Fruit fly (Drosophila melanogaster) whole organism, pupa: ENCODE measurements around the gene RecQ5.

Experiments
- CG10348 ChIP-seq: fragments of 200-800 bp; sonication (Bioruptor generic); IDR thresholded peaks from 2 replicates; pipeline ENCODE4 v1.3.6; 2022; ENCODE audit warnings: missing biosample characterization, missing genetic modification characterization
- CG12605 ChIP-seq: fragments of 200-800 bp; sonication (Bioruptor generic); IDR thresholded peaks from 2 replicates; pipeline ENCODE4 v1.3.6; 2022; ENCODE audit warnings: missing biosample characterization, missing genetic modification characterization
- CG13204 ChIP-seq: fragments of 200-800 bp; sonication (Bioruptor generic); optimal IDR thresholded peaks from 2 replicates; lab custom pipeline; 2018; ENCODE audit warnings: missing biosample characterization, mild to moderate bottlenecking, missing genetic modification characterization, moderate library complexity
- CG14655 ChIP-seq: fragments of 200-800 bp; sonication (Bioruptor generic); optimal IDR thresholded peaks from 3 replicates; lab custom pipeline; 2017; ENCODE audit warnings: mild to moderate bottlenecking, missing biosample characterization, missing genetic modification reagents, missing genetic modification characterization
- CG15710 ChIP-seq: fragments of 200-800 bp; sonication (Bioruptor generic); optimal IDR thresholded peaks from 2 replicates; lab custom pipeline; 2018; ENCODE audit warnings: missing biosample characterization, mild to moderate bottlenecking, missing genetic modification characterization, moderate library complexity
- CG17806 ChIP-seq: fragments of 200-800 bp; sonication (Bioruptor generic); optimal IDR thresholded peaks from 2 replicates; lab custom pipeline; 2018; ENCODE audit warnings: missing biosample characterization, mild to moderate bottlenecking, missing genetic modification characterization, moderate library complexity
- CG32121 ChIP-seq: fragments of 200-800 bp; sonication (Bioruptor generic); IDR thresholded peaks from 2 replicates; pipeline ENCODE4 v1.3.6; 2022; ENCODE audit warnings: missing biosample characterization, missing genetic modification characterization
- CG34367 ChIP-seq: fragments of 200-800 bp; sonication (Bioruptor generic); optimal IDR thresholded peaks from 2 replicates; lab custom pipeline; 2018; ENCODE audit warnings: missing biosample characterization, mild to moderate bottlenecking, missing genetic modification characterization
- CG4496 ChIP-seq: fragments of 200-800 bp; sonication (Bioruptor generic); IDR thresholded peaks from 3 replicates; pipeline ENCODE4 v1.3.6; 2022; ENCODE audit warnings: missing biosample characterization, missing genetic modification characterization
- CG8159 ChIP-seq: fragments of 200-800 bp; sonication (Bioruptor generic); optimal IDR thresholded peaks from 3 replicates; lab custom pipeline; 2018; ENCODE audit warnings: missing biosample characterization, mild to moderate bottlenecking, missing genetic modification characterization, moderate library complexity
- CG8301 ChIP-seq: fragments of 200-800 bp; sonication (Bioruptor generic); optimal IDR thresholded peaks from 2 replicates; lab custom pipeline; 2018; ENCODE audit warnings: missing biosample characterization, mild to moderate bottlenecking, missing genetic modification characterization
- CG9948 ChIP-seq: fragments of 200-800 bp; sonication (Bioruptor generic); optimal IDR thresholded peaks from 2 replicates; lab custom pipeline; 2018; ENCODE audit warnings: missing biosample characterization, mild to moderate bottlenecking, missing genetic modification characterization, moderate library complexity
- D1 ChIP-seq: fragments of 200-800 bp; sonication (Bioruptor generic); optimal IDR thresholded peaks from 2 replicates; lab custom pipeline; 2018; ENCODE audit warnings: missing biosample characterization, mild to moderate bottlenecking, missing genetic modification characterization, moderate library complexity
- EcR ChIP-seq: fragments of 200-800 bp; sonication (Bioruptor generic); optimal IDR thresholded peaks from 3 replicates; lab custom pipeline; 2019; ENCODE audit warnings: missing biosample characterization, missing genetic modification characterization, mild to moderate bottlenecking, moderate library complexity, missing genetic modification reagents
- Ets98B ChIP-seq: fragments of 200-800 bp; sonication (Bioruptor generic); IDR thresholded peaks from 2 replicates; pipeline ENCODE4 v1.3.6; 2022; ENCODE audit warnings: missing biosample characterization, missing genetic modification characterization
- Pif1A ChIP-seq: fragments of 200-800 bp; sonication (Bioruptor generic); optimal IDR thresholded peaks from 3 replicates; lab custom pipeline; 2016; ENCODE audit warnings: missing biosample characterization, missing genetic modification characterization
- Pif1B ChIP-seq: fragments of 200-800 bp; sonication (Bioruptor generic); optimal IDR thresholded peaks from 3 replicates; lab custom pipeline; 2016; ENCODE audit warnings: missing biosample characterization, missing genetic modification characterization
- Snoo ChIP-seq: fragments of 200-800 bp; sonication (Bioruptor generic); optimal IDR thresholded peaks from 3 replicates; lab custom pipeline; 2017; ENCODE audit warnings: missing biosample characterization, mild to moderate bottlenecking, missing genetic modification characterization, inconsistent platforms
- fd96Ca ChIP-seq: fragments of 200-800 bp; sonication (Bioruptor generic); IDR thresholded peaks from 3 replicates; pipeline ENCODE4 v1.3.6; 2022; ENCODE audit warnings: missing biosample characterization, missing genetic modification characterization
- gl ChIP-seq: fragments of 200-800 bp; sonication (Bioruptor generic); optimal IDR thresholded peaks from 2 replicates; lab custom pipeline; 2018; ENCODE audit warnings: missing biosample characterization, mild to moderate bottlenecking, missing genetic modification characterization
- rn ChIP-seq: fragments of 200-800 bp; sonication (Bioruptor generic); IDR thresholded peaks from 2 replicates; pipeline ENCODE4 v1.3.6; 2022; ENCODE audit warnings: missing biosample characterization, missing genetic modification characterization

RecQ5 gene

DNA sequence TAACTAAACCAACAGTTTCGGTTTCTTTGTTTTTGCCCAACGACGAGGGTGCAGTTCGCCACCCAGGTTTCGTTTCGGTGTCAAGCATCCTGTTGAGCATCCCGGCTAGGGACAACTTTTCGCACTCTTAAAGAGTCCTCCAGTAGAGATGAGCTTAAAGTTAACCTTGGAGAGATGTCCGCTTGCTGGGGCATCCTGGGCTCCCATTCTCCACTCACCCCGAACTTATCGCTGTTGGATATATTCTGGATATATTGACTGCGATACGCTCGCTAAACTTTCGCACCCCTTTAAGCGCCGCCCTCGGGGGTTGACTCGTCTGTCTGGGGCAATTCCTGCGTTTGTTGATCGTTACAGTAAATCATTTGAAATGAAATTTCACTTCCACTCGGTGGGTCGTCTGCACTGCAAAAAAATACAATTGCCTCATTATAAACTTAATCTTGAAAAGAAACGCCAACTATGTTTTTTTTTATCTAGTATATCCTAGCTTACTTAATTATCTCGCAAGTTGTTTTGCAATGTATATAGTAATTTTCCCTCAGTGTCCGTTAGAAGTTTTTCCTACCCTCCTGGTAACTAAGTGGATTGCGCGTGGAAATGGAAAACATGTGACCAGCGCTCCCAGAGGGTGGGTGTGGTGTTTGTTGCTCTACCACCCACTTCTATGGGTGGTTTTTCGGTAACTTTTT is 29.8 kb upstream of the RecQ5 start:
- TF ChIP-seq CG32121 (0 out of 2 replicates have a peak, but pooled peaks have one; percentile 26), CG17806 (no peak), CG34367 (tag; lab: Kevin White, UChicago) (no peak), gl (no peak), EcR (GFP tag; lab: Kevin White, UChicago) (no peak), CG4496 (no peak), CG15710 (tag; lab: Kevin White, UChicago) (peak; percentile 8), CG13204 (GFP tag; lab: Kevin White, UChicago) (no peak), Pif1A (GFP tag; lab: Kevin White, UChicago) (peak; percentile 25), CG12605 (GFP tag; lab: Robert Waterston, UW) (0 out of 2 replicates have a peak, but pooled peaks have one; percentile 8), Snoo (tag; lab: Kevin White, UChicago) (peak; percentile 17), D1 (no peak), Ets98B (0 out of 2 replicates have a peak, but pooled peaks have one; percentile 23), fd96Ca (GFP tag; lab: Robert Waterston, UW) (0 out of 3 replicates have a peak, but pooled peaks have one; percentile 33), CG8159 (tag; lab: Kevin White, UChicago) (peak; percentile 39)

DNA sequence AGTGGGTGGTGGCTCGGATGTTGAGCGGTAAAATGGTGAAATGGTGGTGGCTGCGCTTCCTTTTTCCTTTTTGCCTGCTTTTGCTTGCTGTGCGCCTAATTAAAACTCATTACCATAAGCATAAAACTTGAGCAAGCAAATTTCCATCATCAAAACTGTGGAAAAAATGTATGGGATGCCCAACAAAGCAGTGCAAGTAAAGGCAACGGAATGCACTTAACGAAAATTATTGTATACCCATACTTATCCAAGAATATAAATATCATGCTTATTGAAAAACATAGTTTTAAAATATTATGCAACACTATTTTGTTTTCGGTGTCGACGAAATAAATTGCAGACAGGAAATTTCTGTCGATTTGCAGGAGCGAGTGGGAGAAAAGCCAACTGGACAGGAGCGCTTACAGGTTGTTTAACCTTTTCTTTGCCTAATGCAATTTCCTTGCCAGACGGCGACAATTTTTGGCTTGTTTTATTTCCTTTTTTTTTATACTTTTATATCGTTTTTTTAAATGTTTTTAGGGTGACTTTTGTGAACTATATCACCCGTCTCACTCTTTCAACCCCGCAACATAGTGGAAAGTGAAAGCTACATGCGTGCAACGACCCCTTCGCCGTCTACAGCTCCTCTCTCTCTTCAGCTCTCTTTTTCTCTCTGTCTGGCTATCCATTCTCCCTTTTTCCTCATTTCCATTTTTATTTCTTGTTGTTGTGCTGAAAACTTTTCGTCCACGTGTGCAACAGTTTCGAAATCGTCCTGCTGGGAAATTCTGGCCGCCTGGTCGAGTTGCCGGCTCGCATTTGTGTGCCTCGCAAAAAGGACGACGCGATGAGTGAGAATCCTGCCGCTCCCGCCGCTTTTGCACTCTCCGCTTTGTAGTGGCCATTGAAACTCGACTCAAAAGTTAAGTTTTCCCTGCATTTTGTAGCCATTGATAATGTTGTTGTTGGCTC is 28.4 kb upstream of the RecQ5 start:
- no peak for TF ChIP-seq D1
- TF ChIP-seq EcR (GFP tag; lab: Kevin White, UChicago): peak; percentile 68
- TF ChIP-seq CG14655 (GFP tag; lab: Kevin White, UChicago): peak; percentile 7
- no peak for TF ChIP-seq CG17806
- TF ChIP-seq, all 21 proteins: peak for 2

DNA sequence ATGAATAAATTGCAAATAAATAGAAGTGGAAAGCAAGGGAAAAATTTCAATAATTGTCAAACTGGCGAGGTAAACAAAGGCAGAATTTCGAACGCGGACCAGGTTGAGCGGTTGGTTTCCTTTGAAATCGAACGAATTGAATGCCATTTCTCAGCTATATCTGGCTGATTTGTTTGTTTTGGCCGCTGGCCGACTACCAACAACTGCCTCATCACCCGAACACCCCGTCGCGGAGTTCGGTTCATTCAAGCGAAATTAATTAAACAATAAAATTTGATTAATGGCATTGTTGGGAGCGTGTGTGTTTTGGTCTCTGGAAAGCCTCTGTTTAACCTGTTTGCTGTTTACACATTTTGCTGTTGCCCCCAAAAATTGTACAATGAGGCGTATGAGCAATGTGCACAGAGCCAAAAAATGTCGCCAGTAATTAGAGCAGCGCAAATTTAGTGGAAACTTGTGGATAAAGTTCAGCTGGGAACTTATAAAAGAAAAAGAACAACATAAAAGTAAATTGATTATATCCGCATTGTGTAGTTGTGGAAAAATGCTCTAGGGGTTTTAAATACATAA is 25.7 kb upstream of the RecQ5 start:
- TF ChIP-seq CG14655 (GFP tag; lab: Kevin White, UChicago) (no peak), CG8159 (tag; lab: Kevin White, UChicago) (no peak), CG4496 (no peak), Pif1B (no peak), CG17806 (no peak), CG32121 (no peak), Snoo (tag; lab: Kevin White, UChicago) (no peak), CG15710 (tag; lab: Kevin White, UChicago) (no peak), fd96Ca (GFP tag; lab: Robert Waterston, UW) (no peak), CG12605 (GFP tag; lab: Robert Waterston, UW) (no peak), CG13204 (GFP tag; lab: Kevin White, UChicago) (no peak), CG34367 (tag; lab: Kevin White, UChicago) (no peak), CG9948 (no peak), CG10348 (GFP tag; lab: Robert Waterston, UW) (no peak), Pif1A (GFP tag; lab: Kevin White, UChicago) (no peak), rn (GFP tag; lab: Robert Waterston, UW) (no peak), EcR (GFP tag; lab: Kevin White, UChicago) (no peak)

DNA sequence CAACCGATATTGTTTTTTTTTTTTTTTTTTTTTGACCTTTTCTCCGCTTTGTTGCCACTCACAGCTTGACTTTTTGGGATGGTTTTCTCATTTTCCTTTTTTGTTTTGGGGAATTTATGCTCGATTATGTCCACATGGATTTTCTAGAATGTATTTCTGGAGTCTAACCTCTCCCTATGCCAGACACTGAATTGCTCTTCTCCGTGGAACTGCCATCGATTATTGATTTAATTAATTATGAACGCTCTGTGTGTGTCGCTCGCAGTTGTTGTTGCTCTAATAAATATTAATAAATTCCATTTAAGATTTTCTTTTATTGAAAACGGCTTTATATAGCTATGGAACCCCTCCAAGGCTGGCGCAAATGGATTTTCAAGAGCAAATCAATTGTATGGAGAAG is 23.8 kb upstream of the RecQ5 start:
- TF ChIP-seq D1: no peak
- no peak for TF ChIP-seq EcR (GFP tag; lab: Kevin White, UChicago)
- no peak for TF ChIP-seq CG8301
- TF ChIP-seq CG10348 (GFP tag; lab: Robert Waterston, UW): no peak
- TF ChIP-seq CG15710 (tag; lab: Kevin White, UChicago): no peak
- TF ChIP-seq CG13204 (GFP tag; lab: Kevin White, UChicago): no peak
- TF ChIP-seq CG14655 (GFP tag; lab: Kevin White, UChicago): no peak
- TF ChIP-seq CG9948: no peak

DNA sequence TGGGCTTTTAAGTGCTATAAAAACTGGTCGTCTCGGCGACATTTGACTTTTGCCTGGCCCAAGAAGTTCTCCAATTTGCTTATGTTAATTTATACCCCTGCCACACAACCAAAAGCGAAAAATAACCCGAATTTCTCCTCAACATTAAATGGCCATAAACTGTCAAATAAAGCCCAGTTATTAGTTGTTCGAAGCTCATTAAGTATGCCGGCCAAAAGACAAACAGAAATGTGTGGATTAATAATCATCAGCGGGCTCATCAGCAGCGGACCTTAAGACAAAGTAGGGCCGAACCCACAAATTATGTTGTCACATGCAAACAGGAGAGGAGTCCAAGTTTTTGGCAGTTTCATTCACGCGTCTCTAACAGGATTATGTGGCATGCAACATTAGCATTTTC is 23.3 kb upstream of the RecQ5 start:
- TF ChIP-seq Pif1B (no peak), rn (GFP tag; lab: Robert Waterston, UW) (no peak), EcR (GFP tag; lab: Kevin White, UChicago) (no peak), CG8159 (tag; lab: Kevin White, UChicago) (no peak)

DNA sequence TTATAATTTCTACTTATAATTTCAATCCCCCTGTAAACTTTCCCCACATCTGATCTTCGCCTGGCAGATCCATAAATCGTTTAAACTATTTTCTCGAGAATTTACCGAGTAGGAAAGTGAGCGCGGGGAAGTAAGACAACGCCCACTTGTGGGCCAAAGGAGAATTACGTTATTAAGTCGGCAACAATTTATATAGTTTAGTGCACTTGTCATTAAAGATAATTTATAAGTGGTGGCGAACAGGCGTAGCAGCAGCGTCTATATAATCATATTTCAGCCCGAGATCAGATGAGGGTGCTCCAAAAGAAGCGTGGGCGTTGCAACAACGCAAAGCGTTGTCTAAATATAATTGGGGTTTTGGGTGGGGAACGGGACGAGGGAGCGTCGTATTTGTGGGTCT is 22.9 kb upstream of the RecQ5 start:
- TF ChIP-seq CG12605 (GFP tag; lab: Robert Waterston, UW): no peak
